Worm (Caenorhabditis elegans): ENCODE measurements around the gene Y71H2B.4.
"Not testable (repeated sequence)": the region's sequence is repeated elsewhere in the genome, so short reads cannot be mapped to it uniquely, and the experiment has no call there.

Gene Y71H2B.4

ce11 chrIII:2598491-2599065 lies 20.2 kb upstream of the Y71H2B.4 start (continued):
- TF ChIP-seq snpc-1.2 (GFP tag; IDR thresholded peaks at IDR 0.05) = no peak
- no peak for TF ChIP-seq mep-1 (tag; optimal IDR thresholded peaks at IDR 0.05)

ce11 chrIII:2603671-2604070 lies 15.1 kb upstream of the Y71H2B.4 start, which contains the start of gene Y71H2B.11:
Y71H2B.11 (plus strand) TSS chrIII:2603971.
- no peak for TF ChIP-seq hlh-30 (tag; optimal IDR thresholded peaks at IDR 0.05; ENCODE audit: insufficient read depth)
- no peak for TF ChIP-seq nhr-11 (tag; optimal IDR thresholded peaks at IDR 0.05)
- TF ChIP-seq madf-5 (GFP tag; IDR thresholded peaks at IDR 0.05) = no peak
- no peak for TF ChIP-seq nhr-41 (GFP tag; IDR thresholded peaks at IDR 0.05)
- no peak for TF ChIP-seq daf-16 (GFP tag; optimal IDR thresholded peaks at IDR 0.05)
- TF ChIP-seq daf-16 (tag; optimal IDR thresholded peaks at IDR 0.05) = no peak
- TF ChIP-seq ztf-11 (tag; optimal IDR thresholded peaks at IDR 0.05) = no peak
- TF ChIP-seq daf-19 (GFP tag; conservative IDR thresholded peaks at IDR 0.05) = no peak
- TF ChIP-seq nhr-25 (tag; optimal IDR thresholded peaks at IDR 0.05; ENCODE audit: borderline replicate concordance, insufficient read depth) = no peak
- no peak for TF ChIP-seq nhr-42 (GFP tag; IDR thresholded peaks at IDR 0.05)
- no peak for TF ChIP-seq D1046.2 (GFP tag; IDR thresholded peaks at IDR 0.05)
- TF ChIP-seq egl-27 (tag; optimal IDR thresholded peaks at IDR 0.05) = no peak
- TF ChIP-seq nhr-77 (tag; optimal IDR thresholded peaks at IDR 0.05) = no peak
- no peak for TF ChIP-seq mdl-1 (tag; optimal IDR thresholded peaks at IDR 0.05)
- no peak for TF ChIP-seq duxl-1 (tag; optimal IDR thresholded peaks at IDR 0.05; ENCODE audit: poor library complexity)
- no peak for TF ChIP-seq nhr-48 (tag; optimal IDR thresholded peaks at IDR 0.05)

- TF ChIP-seq mdl-1 (tag; optimal IDR thresholded peaks at IDR 0.05); D1046.2 (GFP tag; IDR thresholded peaks at IDR 0.05); mes-2 (tag; optimal IDR thresholded peaks at IDR 0.05; ENCODE audit: poor library complexity, severe bottlenecking): not testable (repeated sequence)
Observed at ce11 chrIII:2607717-2608116, 11.0 kb upstream of the Y71H2B.4 start, which contains the start of gene Y71H2B.5. Y71H2B.5 (plus strand) TSS chrIII:2608017.

ce11 chrIII:2616212-2616611 lies 2.6 kb upstream of the Y71H2B.4 start:
- TF ChIP-seq gei-8 (GFP tag; optimal IDR thresholded peaks at IDR 0.05) = no peak
- TF ChIP-seq unc-62 (GFP tag; optimal IDR thresholded peaks at IDR 0.05 in 1 of 2) = peak in 1 of 2 experiments; percentile 95
- no peak for TF ChIP-seq unc-62 (tag; optimal IDR thresholded peaks at IDR 0.05)
- TF ChIP-seq nhr-237 (tag; optimal IDR thresholded peaks at IDR 0.05) = no peak
- no peak for TF ChIP-seq jun-1 (tag; optimal IDR thresholded peaks at IDR 0.05)
- no peak for TF ChIP-seq madf-9 (GFP tag; conservative IDR thresholded peaks at IDR 0.05)

- TF ChIP-seq nhr-28 (tag; optimal IDR thresholded peaks at IDR 0.05) (no peak), dve-1 (tag; optimal IDR thresholded peaks at IDR 0.05; ENCODE audit: insufficient read depth) (peak; percentile 1), lsy-2 (tag; optimal IDR thresholded peaks at IDR 0.05) (peak in 1 of 2 experiments; percentile 24), dpl-1 (GFP tag; optimal IDR thresholded peaks at IDR 0.05) (peak; percentile 19), ama-1 (optimal IDR thresholded peaks at IDR 0.05) (no peak), F26F4.8 (GFP tag; conservative IDR thresholded peaks at IDR 0.05) (no peak), mep-1 (tag; optimal IDR thresholded peaks at IDR 0.05) (no peak), daf-16 (GFP tag; optimal IDR thresholded peaks at IDR 0.05) (no peak), daf-16 (tag; optimal IDR thresholded peaks at IDR 0.05) (peak; percentile 15)
Observed at ce11 chrIII:2619559-2619958, 796 bp downstream of the Y71H2B.4 start, which contains the start of gene ppfr-4. ppfr-4 (plus strand) TSS chrIII:2619936.

- TF ChIP-seq ZK546.5 (tag; optimal IDR thresholded peaks at IDR 0.05) = no peak
- TF ChIP-seq aha-1 (tag) = no peak
Observed at ce11 chrIII:2622870-2623269, 4.1 kb downstream of the Y71H2B.4 start, which contains the start of gene Y71H2B.2. Y71H2B.2 (plus strand) TSS chrIII:2623170.

Measured in whole organism, L4 larva.